Worm (Caenorhabditis elegans) whole organism, L2 larva: ENCODE data around the gene T11F9.22.

ENCODE experiments used
- C34F6.9 ChIP-seq: fragments of 150-350 bp; optimal IDR thresholded peaks from 2 replicates; lab custom pipeline; 2014; ENCODE audit warnings: missing biosample characterization, missing genetic modification characterization
- F13H6.1 ChIP-seq: sonication (generic microtip); optimal IDR thresholded peaks from 2 replicates; lab custom pipeline; 2016; ENCODE audit warnings: missing genetic modification characterization, missing compliant biosample characterization
- R02D3.7 ChIP-seq: fragments of 150-350 bp; optimal IDR thresholded peaks from 2 replicates; lab custom pipeline; 2014; ENCODE audit warnings: missing biosample characterization, missing genetic modification characterization
- Y55F3AM.14 ChIP-seq: fragments of 200-800 bp; sonication (Bioruptor generic); optimal IDR thresholded peaks from 2 replicates; lab custom pipeline; 2018; ENCODE audit warnings: mild to moderate bottlenecking, missing genetic modification characterization, missing compliant biosample characterization
- ZK546.5 ChIP-seq: sonication (generic microtip); optimal IDR thresholded peaks from 2 replicates; lab custom pipeline; 2017; ENCODE audit warnings: missing biosample characterization, missing genetic modification characterization
- alr-1 ChIP-seq: fragments of 150-350 bp; optimal IDR thresholded peaks from 2 replicates; lab custom pipeline; 2014; ENCODE audit warnings: missing biosample characterization, missing genetic modification characterization
- aly-2 ChIP-seq: fragments of 150-350 bp; optimal IDR thresholded peaks from 2 replicates; lab custom pipeline; 2014; ENCODE audit warnings: missing biosample characterization, missing genetic modification characterization
- ama-1 ChIP-seq: fragments of 150-350 bp; optimal IDR thresholded peaks from 2 replicates; lab custom pipeline; 2018; ENCODE audit warnings: inconsistent platforms
- ceh-16 ChIP-seq: fragments of 150-350 bp; optimal IDR thresholded peaks from 2 replicates; lab custom pipeline; 2014; ENCODE audit warnings: missing biosample characterization, missing genetic modification characterization
- ceh-82 ChIP-seq: fragments of 150-350 bp; optimal IDR thresholded peaks from 2 replicates; lab custom pipeline; 2014; ENCODE audit warnings: missing biosample characterization, missing genetic modification characterization
- crh-2 ChIP-seq: sonication (generic microtip); optimal IDR thresholded peaks from 2 replicates; lab custom pipeline; 2017; ENCODE audit warnings: missing biosample characterization, missing genetic modification characterization
- dmd-4 ChIP-seq: sonication (generic microtip); optimal IDR thresholded peaks from 2 replicates; lab custom pipeline; 2017; ENCODE audit warnings: missing biosample characterization, missing genetic modification characterization
- elt-1 ChIP-seq: fragments of 150-350 bp; optimal IDR thresholded peaks from 2 replicates; lab custom pipeline; 2014; ENCODE audit warnings: missing biosample characterization, missing genetic modification characterization
- elt-3 ChIP-seq: sonication (generic microtip); optimal IDR thresholded peaks from 2 replicates; lab custom pipeline; 2017; ENCODE audit warnings: missing biosample characterization, missing genetic modification characterization
- fos-1 ChIP-seq: fragments of 150-350 bp; optimal IDR thresholded peaks from 2 replicates; lab custom pipeline; 2014; ENCODE audit warnings: missing biosample characterization, missing genetic modification characterization
- gmeb-1 ChIP-seq: fragments of 150-350 bp; optimal IDR thresholded peaks from 2 replicates; lab custom pipeline; 2014; ENCODE audit warnings: missing biosample characterization, missing genetic modification characterization
- lin-11 ChIP-seq: fragments of 150-350 bp; sonication (generic microtip); optimal IDR thresholded peaks from 2 replicates; lab custom pipeline; 2014; ENCODE audit warnings: missing biosample characterization, missing genetic modification characterization, inconsistent platforms, mixed read lengths
- lin-13 ChIP-seq: fragments of 150-350 bp; optimal IDR thresholded peaks from 2 replicates; lab custom pipeline; 2014; ENCODE audit warnings: missing biosample characterization, missing genetic modification reagents, missing genetic modification characterization
- lin-39 ChIP-seq: fragments of 150-350 bp; optimal IDR thresholded peaks from 2 replicates; lab custom pipeline; 2014; ENCODE audit warnings: missing biosample characterization, missing genetic modification reagents, missing genetic modification characterization
- lsy-2 ChIP-seq, 2 experiments: fragments of 150-350 bp in 1 of 2; sonication (generic microtip) in 1 of 2; optimal IDR thresholded peaks; 2 replicates each; lab custom pipeline; 2014 to 2017; ENCODE audit warnings: missing biosample characterization in 2 of 2, missing genetic modification characterization in 2 of 2
- mab-5 ChIP-seq: fragments of 150-350 bp; optimal IDR thresholded peaks from 2 replicates; lab custom pipeline; 2014; ENCODE audit warnings: missing biosample characterization, missing genetic modification characterization
- mbf-1 ChIP-seq: sonication (generic microtip); optimal IDR thresholded peaks from 2 replicates; lab custom pipeline; 2017; ENCODE audit warnings: missing biosample characterization, missing genetic modification characterization
- mdl-1 ChIP-seq, 2 experiments: fragments of 150-350 bp in 1 of 2; sonication (generic microtip) in 1 of 2; optimal IDR thresholded peaks; 2 replicates each; lab custom pipeline; 2017; ENCODE audit warnings: missing biosample characterization in 2 of 2, missing genetic modification characterization in 2 of 2
- nhr-10 ChIP-seq: sonication (generic microtip); optimal IDR thresholded peaks from 2 replicates; lab custom pipeline; 2017; ENCODE audit warnings: missing biosample characterization, missing genetic modification characterization
- nhr-11 ChIP-seq: fragments of 150-350 bp; optimal IDR thresholded peaks from 2 replicates; lab custom pipeline; 2014; ENCODE audit warnings: missing biosample characterization, missing genetic modification characterization
- nhr-12 ChIP-seq: fragments of 150-350 bp; optimal IDR thresholded peaks from 2 replicates; lab custom pipeline; 2014; ENCODE audit warnings: missing biosample characterization, missing genetic modification characterization
- nhr-237 ChIP-seq: fragments of 150-350 bp; optimal IDR thresholded peaks from 2 replicates; lab custom pipeline; 2014; ENCODE audit warnings: missing biosample characterization, missing genetic modification characterization
- nhr-25 ChIP-seq: fragments of 150-350 bp; sonication (generic microtip); optimal IDR thresholded peaks from 3 replicates; lab custom pipeline; 2014; ENCODE audit warnings: missing biosample characterization, missing genetic modification characterization
- nhr-77 ChIP-seq: fragments of 150-350 bp; optimal IDR thresholded peaks from 2 replicates; lab custom pipeline; 2014; ENCODE audit warnings: missing biosample characterization, missing genetic modification characterization
- sem-4 ChIP-seq: fragments of 150-350 bp; optimal IDR thresholded peaks from 2 replicates; lab custom pipeline; 2014; ENCODE audit warnings: missing biosample characterization, missing genetic modification reagents, missing genetic modification characterization
- skn-1 ChIP-seq: sonication (generic microtip); optimal IDR thresholded peaks from 2 replicates; lab custom pipeline; 2017; ENCODE audit warnings: missing biosample characterization, missing genetic modification characterization
- sma-9 ChIP-seq, 2 experiments: fragments of 150-350 bp in 1 of 2; sonication (generic microtip) in 1 of 2; optimal IDR thresholded peaks; 2 replicates each; lab custom pipeline; 2014 to 2016; ENCODE audit warnings: missing genetic modification characterization in 2 of 2, mild to moderate bottlenecking in 1 of 2, missing biosample characterization in 1 of 2, missing compliant biosample characterization in 1 of 2, missing genetic modification reagents in 1 of 2, moderate library complexity in 1 of 2
- snpc-4 ChIP-seq: fragments of 150-350 bp; optimal IDR thresholded peaks from 2 replicates; lab custom pipeline; 2014; ENCODE audit warnings: missing biosample characterization, missing genetic modification characterization
- unc-39 ChIP-seq: fragments of 150-350 bp; optimal IDR thresholded peaks from 2 replicates; lab custom pipeline; 2014; ENCODE audit warnings: missing biosample characterization, missing genetic modification characterization
- unc-55 ChIP-seq: fragments of 150-350 bp; sonication (generic microtip); optimal IDR thresholded peaks from 3 replicates; lab custom pipeline; 2014; ENCODE audit warnings: missing biosample characterization, missing genetic modification reagents, missing genetic modification characterization
- ztf-1 ChIP-seq: fragments of 200-800 bp; sonication (Bioruptor generic); conservative IDR thresholded peaks from 2 replicates; pipeline ENCODE4 v1.3.6; 2022; ENCODE audit warnings: missing genetic modification characterization, missing compliant biosample characterization
- ztf-11 ChIP-seq: sonication (generic microtip); optimal IDR thresholded peaks from 2 replicates; lab custom pipeline; 2017; ENCODE audit warnings: missing biosample characterization, missing genetic modification characterization
- ztf-4 ChIP-seq: fragments of 150-350 bp; optimal IDR thresholded peaks from 2 replicates; lab custom pipeline; 2014; ENCODE audit warnings: missing biosample characterization, missing genetic modification characterization

T11F9.22 gene

DNA sequence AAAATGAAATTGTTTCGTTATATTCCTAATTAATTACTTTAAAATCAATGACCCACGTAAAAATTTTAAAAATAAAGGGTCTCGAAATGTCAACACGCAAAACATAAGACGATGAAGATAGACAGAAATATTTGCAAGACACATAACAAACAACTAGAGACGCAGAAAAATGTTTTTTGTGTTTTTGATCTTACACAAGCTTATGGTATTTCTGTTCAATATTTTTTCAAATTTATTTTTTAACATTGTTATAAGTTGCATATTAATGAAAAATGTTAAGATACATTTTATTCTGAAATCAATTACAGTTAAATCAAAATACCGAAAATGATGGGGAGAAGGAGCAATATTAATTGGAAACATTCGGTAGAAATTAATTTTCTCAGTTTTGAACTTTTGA lies 33.9 kb downstream of the T11F9.22 start, which contains the start of gene C55A6.3:
C55A6.3 (minus strand) TSS at position 101 of the 400 bp plus-strand sequence.
- no peak for TF ChIP-seq ztf-4 (tag; lab: Kevin White, UChicago)
- no peak for TF ChIP-seq sem-4
- TF ChIP-seq elt-3 (tag; lab: Kevin White, UChicago) = no peak
- TF ChIP-seq crh-2 (tag; lab: Kevin White, UChicago) = no peak
- no peak for TF ChIP-seq snpc-4
- no peak for TF ChIP-seq ZK546.5
- no peak for TF ChIP-seq nhr-12
- no peak for TF ChIP-seq nhr-237 (tag; lab: Kevin White, UChicago)
- no peak for TF ChIP-seq fos-1 (tag; lab: Kevin White, UChicago)
- TF ChIP-seq C34F6.9 (tag; lab: Kevin White, UChicago) = no peak
- no peak for TF ChIP-seq nhr-25 (tag; lab: Kevin White, UChicago)
- TF ChIP-seq lin-39 = no peak
- TF ChIP-seq ceh-82 (tag; lab: Kevin White, UChicago) = no peak
- no peak for TF ChIP-seq alr-1 (tag; lab: Kevin White, UChicago)
- TF ChIP-seq elt-1 (tag; lab: Kevin White, UChicago) = no peak
- TF ChIP-seq skn-1 = no peak
- TF ChIP-seq ztf-1 (GFP tag; lab: Robert Waterston, UW) = no peak
- no peak for TF ChIP-seq lsy-2 (tag; optimal IDR thresholded peaks at IDR 0.05; lab: Kevin White, UChicago)

DNA sequence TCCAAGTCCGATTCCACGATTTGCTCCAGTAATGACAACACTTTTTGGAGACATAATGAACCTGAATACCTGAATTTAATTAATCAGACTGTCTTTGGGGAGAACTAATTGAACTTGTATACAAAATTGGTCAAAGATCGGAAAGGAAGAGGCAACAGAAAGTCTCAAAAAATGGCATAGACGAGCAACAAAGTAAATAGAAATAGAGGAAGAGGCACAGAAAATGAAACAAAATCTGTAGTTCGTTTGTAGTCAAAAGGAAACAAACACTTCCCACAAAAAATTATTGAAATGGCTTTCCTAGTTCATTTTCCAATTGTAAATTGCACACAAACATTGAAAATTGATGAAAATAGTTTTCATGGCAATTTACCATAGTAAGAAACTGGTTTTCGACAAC lies 35.2 kb downstream of the T11F9.22 start, which contains the start of gene C55A6.6:
C55A6.6 (minus strand) TSS at position 61 of the 400 bp plus-strand sequence.
- TF ChIP-seq elt-3 (tag; lab: Kevin White, UChicago) (no peak), ama-1 (lab: Kevin White, UChicago) (no peak), lin-39 (no peak), sma-9 (GFP tag; optimal IDR thresholded peaks at IDR 0.05; lab: Kevin White, UChicago) (no peak), sma-9 (tag; optimal IDR thresholded peaks at IDR 0.05; lab: Kevin White, UChicago) (no peak), ztf-1 (GFP tag; lab: Robert Waterston, UW) (no peak), lin-11 (tag; lab: Kevin White, UChicago) (no peak), unc-39 (tag; lab: Kevin White, UChicago) (no peak), snpc-4 (no peak)

DNA sequence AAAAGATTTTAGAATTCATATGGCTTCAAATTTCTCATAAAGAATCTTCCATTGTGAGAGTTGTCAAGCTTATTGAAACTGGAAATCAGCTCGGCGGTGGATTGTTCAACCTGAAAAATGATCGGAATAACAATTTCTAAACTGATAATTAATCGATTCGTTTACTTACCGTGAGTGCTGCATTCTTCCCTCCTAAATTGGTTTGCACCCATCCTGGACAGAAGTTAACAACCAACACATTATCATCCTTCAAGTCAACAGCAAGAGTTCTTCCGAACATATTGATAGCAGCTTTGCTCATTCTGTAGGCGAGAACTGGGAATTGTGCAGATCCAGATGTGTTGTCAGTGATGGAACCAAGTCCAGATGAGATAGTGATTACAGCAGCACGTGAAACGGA lies 35.6 kb downstream of the T11F9.22 start:
- TF ChIP-seq alr-1 (tag; lab: Kevin White, UChicago) (no peak), dmd-4 (tag; lab: Kevin White, UChicago) (no peak), ztf-4 (tag; lab: Kevin White, UChicago) (no peak), unc-39 (tag; lab: Kevin White, UChicago) (no peak), lsy-2 (tag; optimal IDR thresholded peaks at IDR 0.05; lab: Kevin White, UChicago) (no peak), nhr-11 (tag; lab: Kevin White, UChicago) (no peak), aly-2 (tag; lab: Kevin White, UChicago) (no peak), mab-5 (no peak), snpc-4 (no peak), mdl-1 (tag; optimal IDR thresholded peaks at IDR 0.05; lab: Kevin White, UChicago) (no peak), elt-1 (tag; lab: Kevin White, UChicago) (no peak), unc-55 (GFP tag; lab: Kevin White, UChicago) (no peak), sma-9 (GFP tag; optimal IDR thresholded peaks at IDR 0.05; lab: Kevin White, UChicago) (no peak), sma-9 (tag; optimal IDR thresholded peaks at IDR 0.05; lab: Kevin White, UChicago) (no peak), ceh-16 (tag; lab: Kevin White, UChicago) (no peak)

DNA sequence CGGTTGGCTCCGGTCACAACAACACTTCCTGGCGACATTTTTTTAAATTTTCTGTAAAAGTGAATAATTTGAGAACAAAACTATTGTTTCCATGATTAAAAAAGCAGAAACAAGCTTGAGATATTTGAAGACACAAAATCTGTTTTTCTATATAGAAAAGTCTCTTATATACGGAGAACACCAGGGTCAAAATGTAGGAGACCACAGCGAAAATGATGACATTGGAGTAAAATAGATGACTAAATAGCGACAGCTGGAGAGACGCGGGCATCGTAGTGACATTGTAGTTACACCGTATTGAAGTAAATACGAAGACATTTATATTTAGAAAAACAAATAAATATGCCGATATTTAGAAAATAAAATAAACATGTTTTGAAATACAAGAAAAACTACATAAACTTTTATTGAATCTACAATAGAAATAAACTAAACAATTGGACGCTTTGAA lies 36.7 kb downstream of the T11F9.22 start, which contains the start of gene sdz-8:
sdz-8 (minus strand) TSS at position 51 of the 451 bp plus-strand sequence.
- TF ChIP-seq F13H6.1 (no peak), skn-1 (no peak), lsy-2 (tag; optimal IDR thresholded peaks at IDR 0.05; lab: Kevin White, UChicago) (no peak), elt-1 (tag; lab: Kevin White, UChicago) (no peak), ztf-1 (GFP tag; lab: Robert Waterston, UW) (no peak), mab-5 (no peak), mbf-1 (tag; lab: Kevin White, UChicago) (no peak), ceh-16 (tag; lab: Kevin White, UChicago) (no peak)

DNA sequence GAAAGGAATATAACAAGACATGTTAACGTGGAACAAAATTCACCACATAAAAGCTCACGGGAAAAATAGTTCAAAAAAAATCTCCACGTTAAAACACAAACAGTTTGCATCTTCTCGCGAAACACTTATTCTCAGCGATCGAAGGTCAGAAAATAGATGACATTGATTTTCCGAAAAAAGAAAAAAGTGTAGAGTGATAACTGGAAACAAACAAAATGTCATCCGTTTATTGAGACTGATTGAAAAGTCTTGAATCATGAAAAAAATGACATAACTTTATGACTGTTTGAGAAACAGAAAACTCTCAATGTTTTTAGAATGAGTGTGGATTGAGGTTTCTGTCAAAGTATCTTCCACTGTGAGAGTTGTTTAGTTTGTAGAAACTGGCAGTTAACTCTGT lies 38.3 kb downstream of the T11F9.22 start, which contains the start of gene C55A6.4:
C55A6.4 (minus strand) TSS at position 101 of the 400 bp plus-strand sequence.
- TF ChIP-seq Y55F3AM.14 (GFP tag; lab: Kevin White, UChicago) (no peak), R02D3.7 (tag; lab: Kevin White, UChicago) (no peak), snpc-4 (no peak), mbf-1 (tag; lab: Kevin White, UChicago) (no peak), F13H6.1 (no peak), ceh-82 (tag; lab: Kevin White, UChicago) (no peak), gmeb-1 (no peak), skn-1 (no peak), lsy-2 (tag; optimal IDR thresholded peaks at IDR 0.05; lab: Kevin White, UChicago) (no peak), ztf-11 (tag; lab: Kevin White, UChicago) (no peak), ceh-16 (tag; lab: Kevin White, UChicago) (no peak), nhr-77 (tag; lab: Kevin White, UChicago) (no peak), lin-13 (no peak), nhr-12 (no peak), ztf-1 (GFP tag; lab: Robert Waterston, UW) (no peak), nhr-10 (tag; lab: Kevin White, UChicago) (no peak)
